Worm (Caenorhabditis elegans) whole organism, mixed stage, embryonic: ENCODE measurements around the gene R74.7.

Experiments
- bed-3 ChIP-seq: fragments of 200-800 bp; sonication (Bioruptor generic); optimal IDR thresholded peaks from 3 replicates; lab custom pipeline; 2018; ENCODE audit warnings: mild to moderate bottlenecking, missing genetic modification characterization, moderate library complexity, missing compliant biosample characterization
- blmp-1 ChIP-seq: fragments of 150-350 bp; optimal IDR thresholded peaks from 2 replicates; lab custom pipeline; 2014; ENCODE audit warnings: missing biosample characterization, missing genetic modification characterization
- ceh-39 ChIP-seq: fragments of 150-350 bp; optimal IDR thresholded peaks from 2 replicates; lab custom pipeline; 2014; ENCODE audit warnings: missing biosample characterization, missing genetic modification characterization
- ceh-43 ChIP-seq: fragments of 200-800 bp; sonication (Bioruptor generic); optimal IDR thresholded peaks from 2 replicates; lab custom pipeline; 2018; ENCODE audit warnings: mild to moderate bottlenecking, missing genetic modification characterization, moderate library complexity, missing compliant biosample characterization
- ceh-83 ChIP-seq: fragments of 200-800 bp; sonication (Bioruptor generic); optimal IDR thresholded peaks from 2 replicates; lab custom pipeline; 2018; ENCODE audit warnings: mild to moderate bottlenecking, missing genetic modification characterization, missing compliant biosample characterization
- ces-1 ChIP-seq: fragments of 150-350 bp; optimal IDR thresholded peaks from 2 replicates; lab custom pipeline; 2014; ENCODE audit warnings: missing biosample characterization, missing genetic modification reagents, missing genetic modification characterization
- cnd-1 ChIP-seq: fragments of 200-800 bp; sonication (Bioruptor generic); optimal IDR thresholded peaks from 2 replicates; lab custom pipeline; 2018; ENCODE audit warnings: mild to moderate bottlenecking, missing genetic modification characterization, missing compliant biosample characterization
- drap-1 ChIP-seq: fragments of 200-800 bp; sonication (Bioruptor generic); optimal IDR thresholded peaks from 3 replicates; lab custom pipeline; 2018; ENCODE audit warnings: mild to moderate bottlenecking, missing genetic modification characterization, missing compliant biosample characterization
- elt-1 ChIP-seq: sonication (generic microtip); optimal IDR thresholded peaks from 2 replicates; lab custom pipeline; 2017; ENCODE audit warnings: missing genetic modification characterization, mild to moderate bottlenecking, missing compliant biosample characterization, antibody characterized with exemption, moderate library complexity, borderline replicate concordance; ENCODE audit not compliant: insufficient read depth
- elt-3 ChIP-seq: fragments of 150-350 bp; optimal IDR thresholded peaks from 2 replicates; lab custom pipeline; 2014; ENCODE audit warnings: missing biosample characterization, missing genetic modification characterization
- flh-1 ChIP-seq: fragments of 200-800 bp; sonication (Bioruptor generic); optimal IDR thresholded peaks from 2 replicates; lab custom pipeline; 2018; ENCODE audit warnings: mild to moderate bottlenecking, missing genetic modification characterization, moderate library complexity, missing compliant biosample characterization
- ham-2 ChIP-seq: fragments of 200-800 bp; sonication (Bioruptor generic); optimal IDR thresholded peaks from 2 replicates; lab custom pipeline; 2018; ENCODE audit warnings: mild to moderate bottlenecking, missing genetic modification characterization, missing compliant biosample characterization
- hlh-1 ChIP-seq: fragments of 150-350 bp; optimal IDR thresholded peaks from 2 replicates; lab custom pipeline; 2014; ENCODE audit warnings: missing biosample characterization, missing genetic modification reagents, missing genetic modification characterization
- lin-13 ChIP-seq: fragments of 150-350 bp; optimal IDR thresholded peaks from 2 replicates; lab custom pipeline; 2014; ENCODE audit warnings: missing biosample characterization, missing genetic modification characterization
- lin-32 ChIP-seq: fragments of 200-800 bp; sonication (Bioruptor generic); optimal IDR thresholded peaks from 2 replicates; lab custom pipeline; 2018; ENCODE audit warnings: mild to moderate bottlenecking, missing genetic modification characterization, missing compliant biosample characterization
- lsy-2 ChIP-seq: fragments of 150-350 bp; optimal IDR thresholded peaks from 2 replicates; lab custom pipeline; 2014; ENCODE audit warnings: missing biosample characterization, missing genetic modification characterization
- mab-5 ChIP-seq: fragments of 150-350 bp; optimal IDR thresholded peaks from 2 replicates; lab custom pipeline; 2014; ENCODE audit warnings: missing biosample characterization, missing genetic modification characterization
- mep-1 ChIP-seq: fragments of 150-350 bp; optimal IDR thresholded peaks from 2 replicates; lab custom pipeline; 2017; ENCODE audit warnings: missing biosample characterization, missing genetic modification reagents, missing genetic modification characterization, inconsistent platforms
- mls-2 ChIP-seq: sonication (generic microtip); optimal IDR thresholded peaks from 2 replicates; lab custom pipeline; 2016; ENCODE audit warnings: mild to moderate bottlenecking, missing genetic modification characterization, moderate library complexity, missing compliant biosample characterization
- nhr-12 ChIP-seq: fragments of 150-350 bp; optimal IDR thresholded peaks from 2 replicates; lab custom pipeline; 2014; ENCODE audit warnings: missing biosample characterization, missing genetic modification characterization
- nhr-2 ChIP-seq: fragments of 150-350 bp; optimal IDR thresholded peaks from 2 replicates; lab custom pipeline; 2014; ENCODE audit warnings: missing biosample characterization, missing genetic modification characterization
- nhr-237 ChIP-seq: fragments of 150-350 bp; optimal IDR thresholded peaks from 2 replicates; lab custom pipeline; 2014; ENCODE audit warnings: missing biosample characterization, missing genetic modification characterization
- nhr-28 ChIP-seq: fragments of 150-350 bp; optimal IDR thresholded peaks from 2 replicates; lab custom pipeline; 2014; ENCODE audit warnings: missing biosample characterization, missing genetic modification characterization
- nhr-76 ChIP-seq: sonication (generic microtip); optimal IDR thresholded peaks from 2 replicates; lab custom pipeline; 2017; ENCODE audit warnings: missing biosample characterization, missing genetic modification characterization
- pha-4 ChIP-seq: fragments of 150-350 bp; optimal IDR thresholded peaks from 2 replicates; lab custom pipeline; 2018; ENCODE audit warnings: missing biosample characterization, missing genetic modification reagents, missing genetic modification characterization
- sem-2 ChIP-seq: fragments of 200-800 bp; sonication (Bioruptor generic); optimal IDR thresholded peaks from 2 replicates; lab custom pipeline; 2018; ENCODE audit warnings: mild to moderate bottlenecking, missing genetic modification characterization, missing compliant biosample characterization
- sptf-1 ChIP-seq: sonication (generic microtip); optimal IDR thresholded peaks from 2 replicates; lab custom pipeline; 2017; ENCODE audit warnings: mild to moderate bottlenecking, missing genetic modification characterization, moderate library complexity, missing compliant biosample characterization
- tbx-8 ChIP-seq: fragments of 200-800 bp; sonication (Bioruptor generic); optimal IDR thresholded peaks from 2 replicates; lab custom pipeline; 2018; ENCODE audit warnings: mild to moderate bottlenecking, missing genetic modification characterization, moderate library complexity, missing compliant biosample characterization
- unc-120 ChIP-seq: sonication (generic microtip); optimal IDR thresholded peaks from 2 replicates; lab custom pipeline; 2017; ENCODE audit warnings: missing genetic modification characterization, missing compliant biosample characterization; ENCODE audit not compliant: poor library complexity, severe bottlenecking
- unc-62 ChIP-seq: fragments of 150-350 bp; optimal IDR thresholded peaks from 2 replicates; lab custom pipeline; 2014; ENCODE audit warnings: missing biosample characterization, missing genetic modification reagents, missing genetic modification characterization
- zip-8 ChIP-seq: fragments of 150-350 bp; optimal IDR thresholded peaks from 2 replicates; lab custom pipeline; 2014; ENCODE audit warnings: missing biosample characterization, missing genetic modification characterization
- ztf-11 ChIP-seq: fragments of 150-350 bp; optimal IDR thresholded peaks from 2 replicates; lab custom pipeline; 2014; ENCODE audit warnings: missing biosample characterization, missing genetic modification characterization

Gene R74.7

ce11 chrIII:4234642-4235295 lies 30.5 kb downstream of the R74.7 start:
- TF ChIP-seq elt-1 (tag; lab: Kevin White, UChicago) (no peak), unc-120 (no peak), pha-4 (tag; lab: Kevin White, UChicago) (no peak)

DNA sequence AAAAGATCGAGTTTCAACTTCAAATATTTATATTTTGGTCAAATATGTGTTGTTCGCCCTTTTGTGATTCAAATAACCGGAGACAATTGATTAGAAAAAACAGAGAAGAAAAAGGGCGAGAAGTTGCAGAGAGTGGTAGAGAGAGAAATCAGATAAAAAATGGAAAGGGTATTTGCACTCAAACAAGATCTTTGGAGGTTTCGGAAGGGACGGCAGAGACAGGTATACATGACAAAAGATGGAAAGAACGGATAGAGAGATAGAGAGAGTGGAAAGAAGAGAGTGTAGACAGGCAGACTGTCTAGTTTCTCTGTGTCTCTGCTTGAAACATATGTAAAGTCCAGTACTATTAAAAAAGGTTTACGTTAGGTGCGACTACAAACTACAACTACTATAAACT lies 31.9 kb downstream of the R74.7 start:
- TF ChIP-seq ceh-39 (no peak), ces-1 (no peak), nhr-76 (tag; lab: Kevin White, UChicago) (no peak), lin-13 (tag; lab: Kevin White, UChicago) (peak; percentile 32), unc-62 (GFP tag; lab: Kevin White, UChicago) (peak; percentile 2), sem-2 (GFP tag; lab: Kevin White, UChicago) (no peak), mab-5 (tag; lab: Kevin White, UChicago) (no peak), mep-1 (tag; lab: Kevin White, UChicago) (peak; percentile 22), elt-1 (tag; lab: Kevin White, UChicago) (peak; percentile 38), blmp-1 (tag; lab: Kevin White, UChicago) (no peak), sptf-1 (no peak)
- TF ChIP-seq, all 35 proteins: peak for 4

DNA sequence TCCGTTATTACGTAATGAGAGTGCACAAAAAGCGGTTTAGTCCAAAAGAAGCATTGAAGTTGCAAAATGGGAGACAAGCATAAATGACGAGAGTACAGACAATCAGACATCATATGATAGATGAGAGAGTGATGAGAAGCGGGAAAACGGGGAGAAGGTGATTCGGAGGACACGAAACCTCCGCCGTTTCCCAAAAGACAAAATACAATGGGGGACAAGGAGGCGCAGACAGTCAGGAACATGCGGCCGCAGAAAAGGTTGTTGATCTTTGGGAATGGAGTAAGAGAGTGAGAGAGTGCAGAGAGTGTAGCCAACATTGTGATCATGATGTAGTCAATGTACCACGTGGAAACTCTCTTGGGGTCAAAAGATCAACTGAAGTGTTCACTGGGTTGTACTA lies 33.4 kb downstream of the R74.7 start:
- TF ChIP-seq cnd-1 (tag; lab: Kevin White, UChicago) (no peak), lin-13 (tag; lab: Kevin White, UChicago) (peak; percentile 35), lin-32 (GFP tag; lab: Kevin White, UChicago) (no peak), nhr-28 (tag; lab: Kevin White, UChicago) (peak; percentile 76), nhr-237 (peak; percentile 85), nhr-12 (peak; percentile 94), unc-120 (peak; percentile 96), nhr-2 (no peak), zip-8 (tag; lab: Kevin White, UChicago) (peak; percentile 59), pha-4 (tag; lab: Kevin White, UChicago) (peak; percentile 92), elt-1 (tag; lab: Kevin White, UChicago) (peak; percentile 57), lsy-2 (tag; lab: Kevin White, UChicago) (peak; percentile 25), ham-2 (GFP tag; lab: Kevin White, UChicago) (peak; percentile 77), ztf-11 (peak; percentile 27), mls-2 (tag; lab: Kevin White, UChicago) (peak; percentile 30), unc-62 (GFP tag; lab: Kevin White, UChicago) (peak; percentile 84), ces-1 (peak; percentile 59), drap-1 (peak; percentile 25), hlh-1 (tag; lab: Kevin White, UChicago) (peak; percentile 40), tbx-8 (GFP tag; lab: Kevin White, UChicago) (no peak), nhr-76 (tag; lab: Kevin White, UChicago) (no peak), mep-1 (tag; lab: Kevin White, UChicago) (peak; percentile 57), sptf-1 (peak; percentile 37)

ce11 chrIII:4240126-4240525 lies 35.9 kb downstream of the R74.7 start:
- TF ChIP-seq ztf-11 (no peak), ham-2 (GFP tag; lab: Kevin White, UChicago) (no peak), nhr-28 (tag; lab: Kevin White, UChicago) (no peak), flh-1 (GFP tag; lab: Kevin White, UChicago) (no peak), sptf-1 (no peak), cnd-1 (tag; lab: Kevin White, UChicago) (no peak), unc-62 (GFP tag; lab: Kevin White, UChicago) (no peak), ceh-43 (GFP tag; lab: Kevin White, UChicago) (no peak), lin-32 (GFP tag; lab: Kevin White, UChicago) (no peak), drap-1 (no peak), elt-1 (tag; lab: Kevin White, UChicago) (no peak), bed-3 (GFP tag; lab: Kevin White, UChicago) (no peak), mab-5 (tag; lab: Kevin White, UChicago) (no peak), ceh-83 (GFP tag; lab: Kevin White, UChicago) (no peak), elt-3 (tag; lab: Kevin White, UChicago) (no peak), hlh-1 (tag; lab: Kevin White, UChicago) (no peak)
